Worm (Caenorhabditis elegans) whole organism, late embryonic: ENCODE results near the gene R10E4.3.

ENCODE experiments used
- C08G9.2 ChIP-seq: sonication (generic microtip); optimal IDR thresholded peaks from 2 replicates; lab custom pipeline; 2016; ENCODE audit warnings: mild to moderate bottlenecking, missing genetic modification characterization, moderate library complexity, missing compliant biosample characterization
- C38D4.7 ChIP-seq: fragments of 200-800 bp; sonication (Bioruptor generic); optimal IDR thresholded peaks from 2 replicates; lab custom pipeline; 2018; ENCODE audit warnings: mild to moderate bottlenecking, missing genetic modification characterization, moderate library complexity, missing compliant biosample characterization
- K02D7.2 ChIP-seq: sonication (generic microtip); optimal IDR thresholded peaks from 2 replicates; lab custom pipeline; 2017; ENCODE audit warnings: mild to moderate bottlenecking, missing genetic modification characterization, missing compliant biosample characterization
- K09A11.1 ChIP-seq: sonication (generic microtip); optimal IDR thresholded peaks from 2 replicates; lab custom pipeline; 2017; ENCODE audit warnings: antibody characterized with exemption, mild to moderate bottlenecking, missing genetic modification characterization, missing compliant biosample characterization; ENCODE audit not compliant: insufficient read depth
- T23F11.4 ChIP-seq: fragments of 200-800 bp; sonication (Bioruptor generic); optimal IDR thresholded peaks from 2 replicates; lab custom pipeline; 2018; ENCODE audit warnings: mild to moderate bottlenecking, missing genetic modification characterization, missing compliant biosample characterization
- ahr-1 ChIP-seq: sonication (generic microtip); optimal IDR thresholded peaks from 2 replicates; lab custom pipeline; 2016; ENCODE audit warnings: missing genetic modification characterization, missing compliant biosample characterization
- ceh-14 ChIP-seq: sonication (generic microtip); optimal IDR thresholded peaks from 2 replicates; lab custom pipeline; 2016; ENCODE audit warnings: missing genotype, missing genetic modification characterization, missing compliant biosample characterization
- ceh-19 ChIP-seq: fragments of 200-800 bp; sonication (Bioruptor generic); optimal IDR thresholded peaks from 2 replicates; lab custom pipeline; 2018; ENCODE audit warnings: mild to moderate bottlenecking, missing genetic modification characterization, missing compliant biosample characterization
- ceh-24 ChIP-seq: sonication (generic microtip); optimal IDR thresholded peaks from 2 replicates; lab custom pipeline; 2016; ENCODE audit warnings: mild to moderate bottlenecking, missing genetic modification characterization, missing compliant biosample characterization
- ceh-34 ChIP-seq: sonication (generic microtip); optimal IDR thresholded peaks from 2 replicates; lab custom pipeline; 2016; ENCODE audit warnings: mild to moderate bottlenecking, missing genetic modification characterization, missing compliant biosample characterization
- ceh-45 ChIP-seq: fragments of 200-800 bp; sonication (Bioruptor generic); IDR thresholded peaks from 2 replicates; pipeline ENCODE4 v1.3.6; 2022; ENCODE audit warnings: missing genetic modification reagents, missing genetic modification characterization, missing compliant biosample characterization
- ceh-48 ChIP-seq: sonication (generic microtip); optimal IDR thresholded peaks from 2 replicates; lab custom pipeline; 2016; ENCODE audit warnings: missing genetic modification characterization, inconsistent platforms, missing compliant biosample characterization
- ceh-6 ChIP-seq: fragments of 200-800 bp; sonication (Bioruptor generic); optimal IDR thresholded peaks from 2 replicates; lab custom pipeline; 2018; ENCODE audit warnings: mild to moderate bottlenecking, missing genetic modification characterization, missing compliant biosample characterization
- che-1 ChIP-seq: sonication (generic microtip); optimal IDR thresholded peaks from 2 replicates; lab custom pipeline; 2016; ENCODE audit warnings: mild to moderate bottlenecking, missing genetic modification characterization, missing compliant biosample characterization
- dmd-4 ChIP-seq: sonication (generic microtip); optimal IDR thresholded peaks from 2 replicates; lab custom pipeline; 2016; ENCODE audit warnings: borderline replicate concordance, missing genetic modification characterization, missing compliant biosample characterization
- dve-1 ChIP-seq: sonication (generic microtip); optimal IDR thresholded peaks from 2 replicates; lab custom pipeline; 2017; ENCODE audit warnings: antibody characterized with exemption, mild to moderate bottlenecking, missing genetic modification characterization, missing compliant biosample characterization
- elt-2 ChIP-seq: sonication (generic microtip); optimal IDR thresholded peaks from 2 replicates; lab custom pipeline; 2016; ENCODE audit warnings: missing genetic modification reagents, missing genetic modification characterization, missing compliant biosample characterization
- elt-4 ChIP-seq: sonication (generic microtip); optimal IDR thresholded peaks from 2 replicates; lab custom pipeline; 2016; ENCODE audit warnings: missing genetic modification characterization, missing compliant biosample characterization
- ets-4 ChIP-seq: sonication (generic microtip); optimal IDR thresholded peaks from 2 replicates; lab custom pipeline; 2016; ENCODE audit warnings: missing genetic modification characterization, missing compliant biosample characterization
- eyg-1 ChIP-seq: sonication (generic microtip); optimal IDR thresholded peaks from 2 replicates; lab custom pipeline; 2016; ENCODE audit warnings: missing genotype, missing genetic modification characterization, missing compliant biosample characterization
- fkh-10 ChIP-seq: fragments of 150-350 bp; optimal IDR thresholded peaks from 2 replicates; lab custom pipeline; 2014; ENCODE audit warnings: missing biosample characterization, missing genetic modification reagents, missing genetic modification characterization
- fkh-6 ChIP-seq: sonication (generic microtip); optimal IDR thresholded peaks from 2 replicates; lab custom pipeline; 2016; ENCODE audit warnings: missing genetic modification characterization, missing compliant biosample characterization
- hlh-13 ChIP-seq: fragments of 200-800 bp; sonication (Bioruptor generic); optimal IDR thresholded peaks from 2 replicates; lab custom pipeline; 2018; ENCODE audit warnings: mild to moderate bottlenecking, missing genetic modification characterization, missing compliant biosample characterization
- hlh-15 ChIP-seq: sonication (generic microtip); optimal IDR thresholded peaks from 2 replicates; lab custom pipeline; 2016; ENCODE audit warnings: missing genetic modification characterization, missing compliant biosample characterization
- hlh-8 ChIP-seq: sonication (generic microtip); optimal IDR thresholded peaks from 2 replicates; lab custom pipeline; 2016; ENCODE audit warnings: missing genotype, missing genetic modification characterization, missing compliant biosample characterization
- lim-6 ChIP-seq: sonication (generic microtip); optimal IDR thresholded peaks from 2 replicates; lab custom pipeline; 2016; ENCODE audit warnings: missing genetic modification characterization, missing compliant biosample characterization
- lin-11 ChIP-seq: fragments of 200-800 bp; sonication (Bioruptor generic); optimal IDR thresholded peaks from 2 replicates; lab custom pipeline; 2018; ENCODE audit warnings: mild to moderate bottlenecking, missing genetic modification characterization, missing compliant biosample characterization
- madf-2 ChIP-seq: sonication (generic microtip); optimal IDR thresholded peaks from 2 replicates; lab custom pipeline; 2017; ENCODE audit warnings: missing genetic modification characterization, missing compliant biosample characterization
- mec-3 ChIP-seq: sonication (generic microtip); optimal IDR thresholded peaks from 2 replicates; lab custom pipeline; 2016; ENCODE audit warnings: borderline replicate concordance, missing genetic modification characterization, missing compliant biosample characterization
- nhr-232 ChIP-seq: sonication (generic microtip); optimal IDR thresholded peaks from 2 replicates; lab custom pipeline; 2016; ENCODE audit warnings: missing genetic modification characterization, missing compliant biosample characterization
- npax-4 ChIP-seq: sonication (generic microtip); optimal IDR thresholded peaks from 2 replicates; lab custom pipeline; 2016; ENCODE audit warnings: missing genetic modification characterization, missing compliant biosample characterization
- odd-2 ChIP-seq: sonication (generic microtip); optimal IDR thresholded peaks from 2 replicates; lab custom pipeline; 2017; ENCODE audit warnings: antibody characterized with exemption, mild to moderate bottlenecking, missing genetic modification characterization, missing compliant biosample characterization
- pag-3 ChIP-seq: sonication (generic microtip); optimal IDR thresholded peaks from 2 replicates; lab custom pipeline; 2016; ENCODE audit warnings: missing compliant biosample characterization, missing genetic modification characterization, borderline replicate concordance
- pat-9 ChIP-seq: fragments of 200-800 bp; sonication (Bioruptor generic); optimal IDR thresholded peaks from 2 replicates; lab custom pipeline; 2018; ENCODE audit warnings: mild to moderate bottlenecking, missing genetic modification characterization, moderate library complexity, missing compliant biosample characterization
- pha-4 ChIP-seq: fragments of 150-350 bp; optimal IDR thresholded peaks from 2 replicates; lab custom pipeline; 2018; ENCODE audit warnings: missing biosample characterization, missing genetic modification reagents, missing genetic modification characterization
- pqm-1 ChIP-seq: sonication (generic microtip); optimal IDR thresholded peaks from 2 replicates; lab custom pipeline; 2016; ENCODE audit warnings: missing genetic modification characterization, missing compliant biosample characterization
- pros-1 ChIP-seq: fragments of 150-350 bp; optimal IDR thresholded peaks from 2 replicates; lab custom pipeline; 2014; ENCODE audit warnings: missing biosample characterization, missing genetic modification reagents, missing genetic modification characterization
- ref-2 ChIP-seq: sonication (generic microtip); optimal IDR thresholded peaks from 2 replicates; lab custom pipeline; 2016; ENCODE audit warnings: missing genetic modification characterization, missing compliant biosample characterization
- rnt-1 ChIP-seq: sonication (generic microtip); optimal IDR thresholded peaks from 2 replicates; lab custom pipeline; 2016; ENCODE audit warnings: missing genetic modification characterization, missing compliant biosample characterization
- sdc-2 ChIP-seq: sonication (generic microtip); optimal IDR thresholded peaks from 2 replicates; lab custom pipeline; 2016; ENCODE audit warnings: missing genotype, missing genetic modification characterization, missing compliant biosample characterization
- sox-2 ChIP-seq: fragments of 200-800 bp; sonication (Bioruptor generic); IDR thresholded peaks from 2 replicates; pipeline ENCODE4 v1.3.6; 2022; ENCODE audit warnings: missing genetic modification reagents, missing genetic modification characterization, missing compliant biosample characterization
- syd-9 ChIP-seq: sonication (generic microtip); optimal IDR thresholded peaks from 2 replicates; lab custom pipeline; 2016; ENCODE audit warnings: mild to moderate bottlenecking, missing genetic modification characterization, moderate library complexity, missing compliant biosample characterization
- ttx-3 ChIP-seq: sonication (generic microtip); optimal IDR thresholded peaks from 2 replicates; lab custom pipeline; 2016; ENCODE audit warnings: missing genetic modification reagents, missing genetic modification characterization, missing compliant biosample characterization
- unc-3 ChIP-seq, 2 experiments: fragments of 200-800 bp in 1 of 2; sonication (Bioruptor generic) in 1 of 2; sonication (generic microtip) in 1 of 2; conservative IDR thresholded peaks in 1 of 2; optimal IDR thresholded peaks in 1 of 2; 2 replicates each; pipeline versions ENCODE4 v1.3.6 to Lab custom; 2016 to 2022; ENCODE audit warnings: missing compliant biosample characterization in 2 of 2, missing genetic modification characterization in 2 of 2, missing genetic modification reagents in 1 of 2
- unc-42 ChIP-seq: sonication (generic microtip); optimal IDR thresholded peaks from 2 replicates; lab custom pipeline; 2016; ENCODE audit warnings: missing genotype, missing genetic modification characterization, missing compliant biosample characterization
- ztf-16 ChIP-seq: sonication (generic microtip); optimal IDR thresholded peaks from 2 replicates; lab custom pipeline; 2017; ENCODE audit warnings: missing genetic modification characterization, missing compliant biosample characterization

R10E4.3 gene

ce11 chrIII:4241181-4241580, 46.1 kb downstream of the R10E4.3 start:
- TF ChIP-seq syd-9 (tag; lab: Kevin White, UChicago) (no peak), hlh-13 (GFP tag; lab: Kevin White, UChicago) (no peak), pat-9 (tag; lab: Kevin White, UChicago) (no peak), unc-3 (GFP tag; conservative IDR thresholded peaks at IDR 0.05; lab: Robert Waterston, UW) (no peak), unc-3 (tag; optimal IDR thresholded peaks at IDR 0.05; lab: Kevin White, UChicago) (no peak), ahr-1 (tag; lab: Kevin White, UChicago) (no peak), unc-42 (tag; lab: Kevin White, UChicago) (no peak), ceh-45 (GFP tag; lab: Robert Waterston, UW) (no peak), lim-6 (tag; lab: Kevin White, UChicago) (no peak), C38D4.7 (GFP tag; lab: Kevin White, UChicago) (no peak), ets-4 (tag; lab: Kevin White, UChicago) (no peak), che-1 (tag; lab: Kevin White, UChicago) (no peak)

- peak; percentile 77 for TF ChIP-seq elt-2 (tag; lab: Kevin White, UChicago)
- no peak for TF ChIP-seq ztf-16 (tag; lab: Kevin White, UChicago)
Observed at ce11 chrIII:4240126-4240525, 47.2 kb downstream of the R10E4.3 start.

ce11 chrIII:4237660-4238059, 49.6 kb downstream of the R10E4.3 start:
- TF ChIP-seq pros-1 (peak; percentile 76), lin-11 (no peak), ceh-14 (tag; lab: Kevin White, UChicago) (peak; percentile 65), eyg-1 (peak; percentile 11), npax-4 (tag; lab: Kevin White, UChicago) (no peak), pha-4 (tag; lab: Kevin White, UChicago) (no peak), mec-3 (tag; lab: Kevin White, UChicago) (no peak), C38D4.7 (GFP tag; lab: Kevin White, UChicago) (no peak), pat-9 (tag; lab: Kevin White, UChicago) (no peak), hlh-13 (GFP tag; lab: Kevin White, UChicago) (no peak), unc-42 (tag; lab: Kevin White, UChicago) (peak; percentile 59), ceh-24 (tag; lab: Kevin White, UChicago) (no peak), hlh-15 (tag; lab: Kevin White, UChicago) (no peak), nhr-232 (tag; lab: Kevin White, UChicago) (no peak), ceh-6 (GFP tag; lab: Kevin White, UChicago) (no peak), pqm-1 (tag; lab: Kevin White, UChicago) (peak; percentile 81), ceh-48 (tag; lab: Kevin White, UChicago) (no peak), sox-2 (GFP tag; lab: Robert Waterston, UW) (no peak), madf-2 (no peak), lim-6 (tag; lab: Kevin White, UChicago) (peak; percentile 27), che-1 (tag; lab: Kevin White, UChicago) (no peak), hlh-8 (tag; lab: Kevin White, UChicago) (peak; percentile 50), K02D7.2 (tag; lab: Kevin White, UChicago) (no peak), elt-4 (tag; lab: Kevin White, UChicago) (no peak), ets-4 (tag; lab: Kevin White, UChicago) (peak; percentile 28), T23F11.4 (no peak), ceh-19 (GFP tag; lab: Kevin White, UChicago) (peak; percentile 28), fkh-6 (tag; lab: Kevin White, UChicago) (no peak), fkh-10 (GFP tag; lab: Kevin White, UChicago) (no peak), pag-3 (tag; lab: Kevin White, UChicago) (no peak), C08G9.2 (tag; lab: Kevin White, UChicago) (peak; percentile 59), rnt-1 (peak; percentile 92), ref-2 (tag; lab: Kevin White, UChicago) (peak; percentile 75), K09A11.1 (tag; lab: Kevin White, UChicago) (no peak), elt-2 (tag; lab: Kevin White, UChicago) (no peak), dve-1 (peak; percentile 74), sdc-2 (tag; lab: Kevin White, UChicago) (peak; percentile 34), dmd-4 (tag; lab: Kevin White, UChicago) (no peak), ttx-3 (no peak), unc-3 (GFP tag; conservative IDR thresholded peaks at IDR 0.05; lab: Robert Waterston, UW) (no peak), unc-3 (tag; optimal IDR thresholded peaks at IDR 0.05; lab: Kevin White, UChicago) (no peak), odd-2 (tag; lab: Kevin White, UChicago) (no peak), ceh-34 (tag; lab: Kevin White, UChicago) (peak; percentile 70)
